Fruit fly (Drosophila melanogaster): ENCODE data around the gene CG9356.

The CG9356 gene

DNA sequence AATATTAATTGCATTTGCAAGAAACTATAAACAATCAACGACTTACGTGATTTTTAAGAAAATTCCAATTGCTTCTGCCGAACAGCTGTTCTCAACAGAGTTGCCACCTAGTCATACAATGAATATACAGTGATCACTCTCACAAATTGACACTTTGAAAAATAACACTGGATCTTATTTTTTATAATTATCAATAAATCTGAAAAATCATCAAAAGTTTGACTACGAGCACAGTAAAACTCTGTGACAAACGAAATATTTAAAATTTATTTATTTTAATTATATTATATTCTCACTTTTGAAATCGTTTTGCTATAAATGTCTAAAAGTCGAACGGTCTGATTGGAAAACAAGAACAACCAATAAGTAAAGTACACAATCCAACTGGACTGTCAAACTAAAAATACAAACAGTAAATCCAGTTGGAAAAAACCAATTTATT is 4.1 kb downstream of the CG9356 start, which contains the start of gene CG34117 (continued):
- TF ChIP-seq tna (GFP tag; IDR thresholded peaks at IDR 0.05; ENCODE audit: partially characterized antibody) (no peak), ac (GFP tag; optimal IDR thresholded peaks at IDR 0.05) (no peak), CG8359 (GFP tag; optimal IDR thresholded peaks at IDR 0.05; ENCODE audit: borderline replicate concordance) (no peak), da (GFP tag; optimal IDR thresholded peaks at IDR 0.05) (no peak), Atf3 (GFP tag; optimal IDR thresholded peaks at IDR 0.05) (peak; percentile 34), CG34224 (GFP tag; IDR thresholded peaks at IDR 0.05; ENCODE audit: partially characterized antibody) (no peak), mam (GFP tag; optimal IDR thresholded peaks at IDR 0.05) (peak; percentile 76), Pdp1 (GFP tag; optimal IDR thresholded peaks at IDR 0.05) (peak; percentile 57 to 93), CG10654 (GFP tag; optimal IDR thresholded peaks at IDR 0.05) (peak; percentile 76), onecut (GFP tag; IDR thresholded peaks at IDR 0.05) (peak; percentile 60), CG1647 (GFP tag; optimal IDR thresholded peaks at IDR 0.05) (peak; percentile 58), CG8388 (GFP tag; optimal IDR thresholded peaks at IDR 0.05) (peak; percentile 80), dimm (GFP tag; IDR thresholded peaks at IDR 0.05) (no peak), crol (GFP tag; IDR thresholded peaks at IDR 0.05) (no peak), CG11398 (GFP tag; optimal IDR thresholded peaks at IDR 0.05) (no peak), sna (GFP tag; IDR thresholded peaks at IDR 0.05; ENCODE audit: partially characterized antibody) (no peak), CG4820 (GFP tag; optimal IDR thresholded peaks at IDR 0.05) (peak; percentile 63), Dp (GFP tag; optimal IDR thresholded peaks at IDR 0.05) (peak; percentile 4), CG10565 (GFP tag; optimal IDR thresholded peaks at IDR 0.05) (peak; percentile 1), CG8478 (optimal IDR thresholded peaks at IDR 0.05) (no peak), CG17186 (GFP tag; optimal IDR thresholded peaks at IDR 0.05) (peak; percentile 13), NfI (GFP tag; optimal IDR thresholded peaks at IDR 0.05) (peak; percentile 78), CG6254 (GFP tag; optimal IDR thresholded peaks at IDR 0.05) (peak; percentile 50), kay (GFP tag; optimal IDR thresholded peaks at IDR 0.05) (peak; percentile 48), hb (GFP tag; IDR thresholded peaks at IDR 0.05; ENCODE audit: partially characterized antibody) (no peak), tll (GFP tag; optimal IDR thresholded peaks at IDR 0.05) (peak in 1 of 2 experiments; percentile 61), CG3065 (GFP tag; optimal IDR thresholded peaks at IDR 0.05) (peak; percentile 54), CG6765 (GFP tag; optimal IDR thresholded peaks at IDR 0.05) (peak; percentile 53), CG11085 (GFP tag; IDR thresholded peaks at IDR 0.05) (peak; percentile 83), CG9609 (GFP tag; optimal IDR thresholded peaks at IDR 0.05) (no peak), stc (GFP tag; IDR thresholded peaks at IDR 0.05) (peak; percentile 72), CG6683 (GFP tag; optimal IDR thresholded peaks at IDR 0.05) (peak; percentile 57), tx (GFP tag; optimal IDR thresholded peaks at IDR 0.05) (peak; percentile 14), toy (GFP tag; IDR thresholded peaks at IDR 0.05) (no peak), CG6791 (GFP tag; IDR thresholded peaks at IDR 0.05; ENCODE audit: partially characterized antibody) (no peak), YL-1 (GFP tag; optimal IDR thresholded peaks at IDR 0.05) (peak; percentile 59), peb (GFP tag; IDR thresholded peaks at IDR 0.05) (0 out of 2 replicates have a peak, but pooled peaks have one; percentile 16), Doc3 (GFP tag; IDR thresholded peaks at IDR 0.05; ENCODE audit: partially characterized antibody) (no peak), CG4282 (GFP tag; optimal IDR thresholded peaks at IDR 0.05) (no peak), NC2β (GFP tag; optimal IDR thresholded peaks at IDR 0.05) (peak; percentile 27), Ets97D (GFP tag; optimal IDR thresholded peaks at IDR 0.05) (peak; percentile 41), z (GFP tag; IDR thresholded peaks at IDR 0.05) (no peak), danr (GFP tag; IDR thresholded peaks at IDR 0.05) (0 out of 2 replicates have a peak, but pooled peaks have one; percentile 31), CG13775 (GFP tag; optimal IDR thresholded peaks at IDR 0.05) (peak; percentile 80), CG42726 (GFP tag; IDR thresholded peaks at IDR 0.05; ENCODE audit: partially characterized antibody) (peak; percentile 34; the same call in 1 of the 2 replicates), mirr (GFP tag; optimal IDR thresholded peaks at IDR 0.05) (peak; percentile 17), CG7786 (GFP tag; optimal IDR thresholded peaks at IDR 0.05) (peak; percentile 64), CG17385 (GFP tag; optimal IDR thresholded peaks at IDR 0.05) (peak; percentile 80), CG2712 (tag; optimal IDR thresholded peaks at IDR 0.05) (peak; percentile 88), HLH3B (GFP tag; IDR thresholded peaks at IDR 0.05) (peak; percentile 81)

Measured in whole organism, embryonic.